Worm (Caenorhabditis elegans): ENCODE results near the gene srt-23.

DNA sequence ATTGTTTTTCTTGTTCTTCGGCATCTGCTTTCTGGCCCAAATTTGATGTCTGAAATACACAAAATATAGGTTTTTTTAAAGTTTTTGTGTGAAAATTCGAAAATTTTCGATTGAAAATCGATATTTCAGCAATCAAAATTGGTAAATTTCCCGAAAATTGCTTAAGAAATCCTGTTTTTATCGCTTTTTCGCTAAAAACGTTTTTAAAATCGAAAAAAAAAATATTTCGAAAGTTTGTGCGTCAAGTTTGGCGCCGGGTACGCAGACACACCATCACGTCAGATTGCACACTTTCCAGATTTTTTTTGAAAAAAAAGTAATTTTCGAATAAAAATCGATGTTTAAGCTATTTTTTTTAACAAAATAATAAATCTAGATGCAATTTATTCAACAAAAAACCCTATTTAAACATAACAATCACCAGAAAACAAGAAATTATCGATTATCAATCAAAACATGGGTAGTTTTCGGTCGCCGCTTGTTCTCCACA, 38.9 kb downstream of the srt-23 start, which contains the start of gene skr-18:
- TF ChIP-seq elt-2 (tag; optimal IDR thresholded peaks at IDR 0.05) (no peak), aly-2 (tag; optimal IDR thresholded peaks at IDR 0.05) (no peak), nhr-12 (tag; optimal IDR thresholded peaks at IDR 0.05) (no peak), zag-1 (tag; optimal IDR thresholded peaks at IDR 0.05) (no peak), nhr-28 (tag; optimal IDR thresholded peaks at IDR 0.05) (no peak), nhr-77 (tag; optimal IDR thresholded peaks at IDR 0.05) (no peak), fkh-10 (GFP tag; optimal IDR thresholded peaks at IDR 0.05) (no peak)
